Fruit fly (Drosophila melanogaster): ENCODE results near the gene kek5.
A peak's percentile ranks its signal among the peaks of the same experiment; 100 is the strongest.

The kek5 gene

dm6 chrX:19323835-19324133 is 29.2 kb upstream of the kek5 start (continued):
- TF ChIP-seq CG2202 (tag; optimal IDR thresholded peaks at IDR 0.05) (peak; percentile 64), slou (GFP tag; optimal IDR thresholded peaks at IDR 0.05) (peak; percentile 34), tio (GFP tag; optimal IDR thresholded peaks at IDR 0.05) (peak; percentile 49), knrl (GFP tag; IDR thresholded peaks at IDR 0.05; ENCODE audit: partially characterized antibody) (no peak), pum (GFP tag; optimal IDR thresholded peaks at IDR 0.05) (peak; percentile 39), fd102C (GFP tag; optimal IDR thresholded peaks at IDR 0.05) (no peak), CG11085 (GFP tag; IDR thresholded peaks at IDR 0.05) (peak; percentile 79), ham (GFP tag; IDR thresholded peaks at IDR 0.05) (peak; percentile 67; the same call in 1 of the 2 replicates), tin (GFP tag; optimal IDR thresholded peaks at IDR 0.05) (peak; percentile 79), CG34376 (GFP tag; optimal IDR thresholded peaks at IDR 0.05) (peak; percentile 70), Rx (GFP tag; IDR thresholded peaks at IDR 0.05) (no peak; the same call in 1 of the 2 replicates), CG8359 (GFP tag; optimal IDR thresholded peaks at IDR 0.05; ENCODE audit: borderline replicate concordance) (peak; percentile 35), jumu (GFP tag; optimal IDR thresholded peaks at IDR 0.05) (peak; percentile 55), sc (optimal IDR thresholded peaks at IDR 0.05) (no peak), sc (GFP tag; optimal IDR thresholded peaks at IDR 0.05) (peak; percentile 14), trh (GFP tag; optimal IDR thresholded peaks at IDR 0.05) (no peak), btn (GFP tag; optimal IDR thresholded peaks at IDR 0.05) (peak; percentile 28), tgo (GFP tag; IDR thresholded peaks at IDR 0.05) (peak; percentile 79), dm (GFP tag; optimal IDR thresholded peaks at IDR 0.05) (peak; percentile 55), CG9932 (GFP tag; IDR thresholded peaks at IDR 0.05) (peak; percentile 89), dimm (GFP tag; IDR thresholded peaks at IDR 0.05) (no peak; the same call in 1 of the 2 replicates), sna (GFP tag; IDR thresholded peaks at IDR 0.05; ENCODE audit: partially characterized antibody) (no peak), bigmax (GFP tag; optimal IDR thresholded peaks at IDR 0.05) (peak; percentile 1), chinmo (GFP tag; IDR thresholded peaks at IDR 0.05; ENCODE audit: partially characterized antibody) (0 out of 4 replicates have a peak, but pooled peaks have one; percentile 37), H15 (GFP tag; IDR thresholded peaks at IDR 0.05) (peak; percentile 69), Optix (GFP tag; IDR thresholded peaks at IDR 0.05) (no peak), maf-S (GFP tag; optimal IDR thresholded peaks at IDR 0.05) (peak; percentile 52), ERR (GFP tag; optimal IDR thresholded peaks at IDR 0.05) (peak; percentile 69), pfk (GFP tag; optimal IDR thresholded peaks at IDR 0.05) (no peak), CG10959 (GFP tag; IDR thresholded peaks at IDR 0.05) (no peak; the same call in 1 of the 2 replicates), CG6813 (GFP tag; optimal IDR thresholded peaks at IDR 0.05) (peak; percentile 87), run (tag; optimal IDR thresholded peaks at IDR 0.05) (peak; percentile 35), CG31441 (GFP tag; IDR thresholded peaks at IDR 0.05) (peak; percentile 72), nom (GFP tag; optimal IDR thresholded peaks at IDR 0.05) (peak; percentile 32), CG15479 (GFP tag; optimal IDR thresholded peaks at IDR 0.05) (no peak), CG2875 (GFP tag; optimal IDR thresholded peaks at IDR 0.05) (peak; percentile 24), Dll (GFP tag; IDR thresholded peaks at IDR 0.05; ENCODE audit: partially characterized antibody) (no peak), Fer3 (tag; optimal IDR thresholded peaks at IDR 0.05) (peak; percentile 87), CG10431 (GFP tag; optimal IDR thresholded peaks at IDR 0.05) (no peak), pan (optimal IDR thresholded peaks at IDR 0.05) (no peak), pan (GFP tag; optimal IDR thresholded peaks at IDR 0.05 in 1 of 2, IDR thresholded peaks at IDR 0.05 in 1 of 2) (peak in 1 of 2 experiments; percentile 80), cwo (GFP tag; optimal IDR thresholded peaks at IDR 0.05) (peak; percentile 90), CG10462 (GFP tag; optimal IDR thresholded peaks at IDR 0.05) (peak; percentile 35), Pdp1 (GFP tag; optimal IDR thresholded peaks at IDR 0.05) (peak; percentile 43 to 74), mam (GFP tag; optimal IDR thresholded peaks at IDR 0.05) (peak; percentile 84), Vsx1 (GFP tag; optimal IDR thresholded peaks at IDR 0.05) (peak; percentile 38), CG4424 (GFP tag; optimal IDR thresholded peaks at IDR 0.05) (peak; percentile 65), pita (GFP tag; optimal IDR thresholded peaks at IDR 0.05) (no peak), cas (GFP tag; IDR thresholded peaks at IDR 0.05) (peak; percentile 68), CTCF (GFP tag; optimal IDR thresholded peaks at IDR 0.05) (peak; percentile 36), ci (GFP tag; IDR thresholded peaks at IDR 0.05) (peak; percentile 89)

Measured in whole organism, embryonic.